Worm (Caenorhabditis elegans) whole organism, L4/young adult: ENCODE measurements around the gene F11D5.1.
A peak's percentile ranks its signal among the peaks of the same experiment; 100 is the strongest.

Experiments
- W03F9.2 ChIP-seq: fragments of 150-350 bp; optimal IDR thresholded peaks from 2 replicates; lab custom pipeline; 2014; ENCODE audit warnings: missing biosample characterization, missing genetic modification characterization
- dao-5 ChIP-seq: sonication (generic microtip); optimal IDR thresholded peaks from 2 replicates; lab custom pipeline; 2016; ENCODE audit warnings: missing genotype, missing genetic modification characterization, moderate library complexity, missing compliant biosample characterization
- him-1 ChIP-seq: sonication (generic microtip); optimal IDR thresholded peaks from 2 replicates; lab custom pipeline; 2016; ENCODE audit warnings: missing genotype, missing genetic modification reagents, missing genetic modification characterization, missing compliant biosample characterization

Gene F11D5.1

ce11 chrX:3369442-3369841 is 36.5 kb downstream of the F11D5.1 start:
- TF ChIP-seq W03F9.2 = no peak
- no peak for TF ChIP-seq dao-5 (tag; lab: Kevin White, UChicago)
- TF ChIP-seq him-1 = no peak

- TF ChIP-seq W03F9.2 (no peak), him-1 (peak; percentile 85), dao-5 (tag; lab: Kevin White, UChicago) (peak; percentile 27)
Measured at ce11 chrX:3371264-3371663, 38.3 kb downstream of the F11D5.1 start.

- TF ChIP-seq W03F9.2 (no peak), dao-5 (tag; lab: Kevin White, UChicago) (no peak), him-1 (no peak)
Measured at ce11 chrX:3374642-3375041, 41.7 kb downstream of the F11D5.1 start, which contains the start of gene clc-3. Gene clc-3 (minus strand): TSS chrX:3374742.

- no peak for TF ChIP-seq him-1
- no peak for TF ChIP-seq W03F9.2
- no peak for TF ChIP-seq dao-5 (tag; lab: Kevin White, UChicago)
Measured at ce11 chrX:3375320-3375719, 42.4 kb downstream of the F11D5.1 start.

- TF ChIP-seq him-1 = no peak
Measured at ce11 chrX:3379114-3379513, 46.2 kb downstream of the F11D5.1 start, which contains the start of gene sorf-1. Gene sorf-1 (minus strand): TSS chrX:3379248.

- no peak for TF ChIP-seq dao-5 (tag; lab: Kevin White, UChicago)
- no peak for TF ChIP-seq him-1
- TF ChIP-seq W03F9.2 = no peak
Measured at ce11 chrX:3380167-3380566, 47.2 kb downstream of the F11D5.1 start, which contains the start of gene ZK563.7. Gene ZK563.7 (plus strand): TSS chrX:3380467.

ce11 chrX:3385362-3385761 is 52.4 kb downstream of the F11D5.1 start, which contains the start of gene acp-1:
Gene acp-1 (minus strand): TSS chrX:3385462.
- TF ChIP-seq W03F9.2 (no peak), dao-5 (tag; lab: Kevin White, UChicago) (no peak), him-1 (no peak)

ce11 chrX:3393562-3393961 is 60.6 kb downstream of the F11D5.1 start, which contains the start of gene slcf-2:
Gene slcf-2 (plus strand): TSS chrX:3393862.
- TF ChIP-seq dao-5 (tag; lab: Kevin White, UChicago) (no peak), him-1 (no peak), W03F9.2 (no peak)

ce11 chrX:3396735-3397134 is 63.8 kb downstream of the F11D5.1 start:
- TF ChIP-seq dao-5 (tag; lab: Kevin White, UChicago) (no peak), W03F9.2 (no peak), him-1 (no peak)
